Worm (Caenorhabditis elegans): ENCODE measurements around the gene C25E10.10.

Gene C25E10.10

DNA sequence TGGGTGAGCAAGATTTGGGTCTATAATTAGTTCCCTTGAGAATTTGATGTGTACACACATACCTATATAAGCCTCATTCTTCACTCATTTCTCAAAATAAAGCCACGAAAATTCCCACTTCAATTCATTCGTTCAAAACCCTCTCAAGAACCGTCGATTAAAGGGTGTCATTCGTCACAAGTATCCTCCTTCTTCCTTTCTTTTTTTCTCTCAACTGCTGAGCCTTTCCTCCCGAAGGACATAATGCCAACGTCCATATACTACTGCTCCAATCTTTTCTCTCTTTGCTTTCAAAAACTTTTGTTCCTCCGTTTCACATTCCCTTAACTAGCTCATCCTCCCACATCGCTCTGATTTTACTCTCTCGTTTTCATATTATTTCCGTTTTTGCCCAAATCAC lies 36.1 kb upstream of the C25E10.10 start, which contains the start of gene T27E4.1:
T27E4.1 (plus strand) TSS at position 137 of the 400 bp plus-strand sequence.
- TF ChIP-seq hmbx-1 (tag; optimal IDR thresholded peaks at IDR 0.05), result no peak
- no peak for TF ChIP-seq tbx-11 (GFP tag; IDR thresholded peaks at IDR 0.05)
- TF ChIP-seq B0310.2 (tag; optimal IDR thresholded peaks at IDR 0.05), result no peak
- no peak for TF ChIP-seq ama-1 (optimal IDR thresholded peaks at IDR 0.05)
- no peak for TF ChIP-seq hnd-1 (tag; optimal IDR thresholded peaks at IDR 0.05)
- TF ChIP-seq tra-4 (tag; optimal IDR thresholded peaks at IDR 0.05), result no peak
- TF ChIP-seq pes-1 (GFP tag; IDR thresholded peaks at IDR 0.05), result no peak
- TF ChIP-seq ets-7 (tag; optimal IDR thresholded peaks at IDR 0.05), result no peak
- TF ChIP-seq tbx-37 (GFP tag; conservative IDR thresholded peaks at IDR 0.05), result no peak
- TF ChIP-seq ceh-36 (tag; optimal IDR thresholded peaks at IDR 0.05), result no peak
- no peak for TF ChIP-seq sea-1 (GFP tag; conservative IDR thresholded peaks at IDR 0.05)
- no peak for TF ChIP-seq ceh-13 (GFP tag; optimal IDR thresholded peaks at IDR 0.05)
- no peak for TF ChIP-seq scrt-1 (GFP tag; IDR thresholded peaks at IDR 0.05)
- TF ChIP-seq hmg-4 (GFP tag; optimal IDR thresholded peaks at IDR 0.05), result no peak
- TF ChIP-seq F13C5.2 (tag; optimal IDR thresholded peaks at IDR 0.05), result no peak
- TF ChIP-seq flt-1 (GFP tag; IDR thresholded peaks at IDR 0.05), result no peak
- no peak for TF ChIP-seq aly-1 (tag; optimal IDR thresholded peaks at IDR 0.05)

DNA sequence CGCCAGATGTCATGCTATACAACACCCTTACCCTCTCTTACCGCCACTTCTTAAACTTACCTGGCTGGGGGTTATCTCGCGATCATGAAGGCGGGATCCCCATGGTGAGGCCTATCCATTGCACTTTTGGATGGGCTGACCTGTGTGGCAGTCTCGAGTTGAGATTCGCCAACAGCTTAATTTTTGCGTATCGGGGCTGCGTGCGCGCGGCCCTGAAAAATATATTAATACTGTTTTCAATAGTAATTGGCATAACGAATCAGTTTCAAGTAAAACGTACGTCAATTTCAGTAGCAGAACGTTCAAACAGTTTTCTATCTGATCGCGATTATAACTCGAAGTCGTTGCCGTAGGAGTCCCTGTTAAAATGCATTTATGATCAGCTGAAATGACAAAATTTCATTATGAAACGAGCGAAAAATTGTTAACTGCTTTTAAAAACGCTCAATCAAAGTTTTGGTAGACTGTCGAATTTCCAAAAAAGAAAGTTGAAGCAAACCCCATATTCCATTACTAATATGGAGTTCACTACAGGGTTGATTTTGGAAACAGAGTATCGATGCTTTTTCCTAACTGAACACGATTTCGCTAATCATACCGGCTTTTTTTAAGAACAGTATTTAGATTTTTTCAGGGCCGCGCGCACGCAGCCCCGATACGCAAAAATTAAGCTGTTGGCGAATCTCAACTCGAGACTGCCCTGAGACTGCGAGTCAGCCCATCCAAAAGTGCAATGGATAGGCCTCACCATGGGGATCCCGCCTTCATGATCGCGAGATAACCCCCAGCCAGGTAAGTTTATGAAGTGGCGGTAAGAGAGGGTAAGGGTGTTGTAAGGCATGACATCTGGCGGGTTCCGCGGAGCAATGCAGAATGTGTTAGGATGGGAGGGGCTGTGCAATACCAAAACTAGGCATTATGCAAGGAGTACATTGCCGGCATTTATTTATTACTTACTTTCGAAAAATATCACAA lies 35.0 kb upstream of the C25E10.10 start:
- peak; percentile 0 for TF ChIP-seq hmg-4 (GFP tag; optimal IDR thresholded peaks at IDR 0.05)
- TF ChIP-seq sea-1 (GFP tag; conservative IDR thresholded peaks at IDR 0.05), result 0 out of 2 replicates have a peak, but pooled peaks have one; percentile 20
- peak; percentile 60; the same call in 1 of the 2 replicates for TF ChIP-seq scrt-1 (GFP tag; IDR thresholded peaks at IDR 0.05)

DNA sequence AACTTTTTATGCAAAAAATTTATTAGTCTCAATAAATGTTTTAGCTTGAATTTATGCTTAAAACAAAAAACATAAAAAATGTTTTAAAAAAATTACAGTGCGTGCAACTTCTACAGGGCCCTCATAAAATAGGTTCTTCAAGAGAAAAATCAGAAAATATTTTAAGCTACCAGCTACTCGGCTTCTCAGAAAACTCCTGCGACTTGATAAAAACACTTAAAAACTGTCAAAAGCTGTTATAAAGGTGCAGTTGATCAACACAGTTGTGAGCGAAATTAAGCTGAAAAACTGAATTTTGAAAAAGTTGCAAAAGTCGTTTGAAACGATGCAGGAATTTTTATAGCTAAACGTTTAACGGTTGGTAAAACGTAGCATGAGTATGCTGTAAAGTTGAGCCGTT lies 32.6 kb upstream of the C25E10.10 start:
- TF ChIP-seq hnd-1 (tag; optimal IDR thresholded peaks at IDR 0.05) (peak; percentile 54), sea-1 (GFP tag; conservative IDR thresholded peaks at IDR 0.05) (peak; percentile 95), ets-7 (tag; optimal IDR thresholded peaks at IDR 0.05) (no peak), aly-1 (tag; optimal IDR thresholded peaks at IDR 0.05) (no peak), pes-1 (GFP tag; IDR thresholded peaks at IDR 0.05) (0 out of 2 replicates have a peak, but pooled peaks have one; percentile 39), tbx-11 (GFP tag; IDR thresholded peaks at IDR 0.05) (peak; percentile 27; the same call in 1 of the 2 replicates), F13C5.2 (tag; optimal IDR thresholded peaks at IDR 0.05) (no peak), ama-1 (optimal IDR thresholded peaks at IDR 0.05) (peak; percentile 94)

DNA sequence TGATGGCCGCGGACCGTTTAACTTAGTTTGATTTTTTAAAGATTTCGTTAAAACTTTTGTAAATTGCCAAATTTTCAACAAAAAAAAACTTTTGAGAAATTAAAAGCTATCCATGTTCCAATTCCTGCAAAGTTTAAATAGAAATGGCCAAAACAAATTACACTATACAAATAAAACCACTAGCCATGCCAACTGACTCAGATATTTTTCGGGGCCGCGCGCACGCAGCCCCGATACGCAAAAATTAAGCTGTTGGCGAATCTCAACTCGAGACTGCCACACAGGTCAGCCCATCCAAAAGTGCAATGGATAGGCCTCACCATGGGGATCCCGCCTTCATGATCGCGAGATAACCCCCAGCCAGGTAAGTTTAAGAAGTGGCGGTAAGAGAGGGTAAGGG lies 30.5 kb upstream of the C25E10.10 start:
- TF ChIP-seq pes-1 (GFP tag; IDR thresholded peaks at IDR 0.05), result 0 out of 2 replicates have a peak, but pooled peaks have one; percentile 47
- TF ChIP-seq sea-1 (GFP tag; conservative IDR thresholded peaks at IDR 0.05), result 0 out of 2 replicates have a peak, but pooled peaks have one; percentile 60

DNA sequence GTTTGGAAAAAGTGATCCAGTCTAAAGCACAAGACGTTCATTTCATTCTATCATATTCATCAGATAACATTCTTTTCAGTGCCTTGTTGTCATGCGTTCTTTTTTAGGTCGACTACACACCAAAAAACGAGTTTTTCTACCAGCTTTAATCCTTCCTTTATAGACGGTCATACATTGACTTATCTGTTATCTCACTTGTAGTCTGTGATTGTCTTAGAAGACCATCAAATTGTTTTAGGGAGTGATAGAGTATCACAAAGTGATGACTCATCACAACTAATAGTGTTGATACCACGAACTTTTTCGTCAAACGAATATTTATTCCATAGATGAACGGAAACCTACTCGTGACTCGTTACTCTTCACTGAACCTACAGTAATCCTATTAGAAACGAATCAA lies 29.7 kb upstream of the C25E10.10 start:
- no peak for TF ChIP-seq hnd-1 (tag; optimal IDR thresholded peaks at IDR 0.05)
- no peak for TF ChIP-seq ceh-13 (GFP tag; optimal IDR thresholded peaks at IDR 0.05)
- no peak for TF ChIP-seq hmg-4 (GFP tag; optimal IDR thresholded peaks at IDR 0.05)
- no peak for TF ChIP-seq ama-1 (optimal IDR thresholded peaks at IDR 0.05)
- no peak for TF ChIP-seq tra-4 (tag; optimal IDR thresholded peaks at IDR 0.05)
- no peak for TF ChIP-seq tbx-37 (GFP tag; conservative IDR thresholded peaks at IDR 0.05)
- TF ChIP-seq flt-1 (GFP tag; IDR thresholded peaks at IDR 0.05), result no peak
- TF ChIP-seq sea-1 (GFP tag; conservative IDR thresholded peaks at IDR 0.05), result no peak
- no peak for TF ChIP-seq B0310.2 (tag; optimal IDR thresholded peaks at IDR 0.05)
- TF ChIP-seq tbx-11 (GFP tag; IDR thresholded peaks at IDR 0.05), result no peak
- no peak for TF ChIP-seq ets-7 (tag; optimal IDR thresholded peaks at IDR 0.05)
- TF ChIP-seq pes-1 (GFP tag; IDR thresholded peaks at IDR 0.05), result no peak
- TF ChIP-seq hmbx-1 (tag; optimal IDR thresholded peaks at IDR 0.05), result no peak
- no peak for TF ChIP-seq ceh-36 (tag; optimal IDR thresholded peaks at IDR 0.05)
- no peak for TF ChIP-seq scrt-1 (GFP tag; IDR thresholded peaks at IDR 0.05)
- TF ChIP-seq F13C5.2 (tag; optimal IDR thresholded peaks at IDR 0.05), result no peak

DNA sequence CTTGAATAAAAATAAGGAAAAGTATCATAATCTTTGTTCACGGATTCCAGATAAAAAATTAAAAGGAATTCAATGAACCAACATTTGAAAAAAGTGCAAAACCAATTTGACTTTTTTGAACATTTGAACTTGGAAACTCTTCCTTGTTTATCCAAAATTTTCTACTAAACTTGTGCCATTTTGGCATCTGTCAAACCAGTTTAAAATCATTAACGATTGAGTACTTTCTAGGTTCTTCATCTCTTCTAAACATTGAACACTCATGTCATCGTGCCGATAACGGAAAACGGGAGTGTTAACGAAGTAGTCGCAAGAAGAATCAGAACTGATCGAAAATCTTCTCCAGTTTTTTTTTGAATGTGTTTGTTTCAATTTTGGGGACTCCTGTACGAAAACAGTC lies 28.1 kb upstream of the C25E10.10 start:
- TF ChIP-seq pes-1 (GFP tag; IDR thresholded peaks at IDR 0.05), result no peak
- no peak for TF ChIP-seq hnd-1 (tag; optimal IDR thresholded peaks at IDR 0.05)
- TF ChIP-seq F13C5.2 (tag; optimal IDR thresholded peaks at IDR 0.05), result no peak

DNA sequence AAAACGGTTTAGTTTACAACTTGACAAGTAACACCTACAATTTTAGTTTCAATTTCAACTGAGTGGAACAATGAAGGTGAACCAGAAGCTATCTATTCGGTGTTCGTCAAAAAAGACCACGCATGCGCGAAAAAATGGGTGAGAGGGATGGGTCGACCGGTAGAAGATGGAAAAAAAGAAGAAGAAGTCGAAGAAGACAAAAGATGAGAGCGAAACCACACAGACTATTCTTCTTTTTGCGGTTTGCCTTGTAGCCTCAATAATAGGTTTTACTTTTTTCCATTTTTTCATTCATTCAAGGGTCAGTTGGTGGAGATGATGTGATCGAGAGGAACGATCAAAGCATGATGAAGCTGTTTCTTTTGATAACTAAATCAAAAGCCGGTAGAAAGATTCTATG lies 26.2 kb upstream of the C25E10.10 start:
- TF ChIP-seq tbx-37 (GFP tag; conservative IDR thresholded peaks at IDR 0.05) (no peak), tra-4 (tag; optimal IDR thresholded peaks at IDR 0.05) (no peak), F13C5.2 (tag; optimal IDR thresholded peaks at IDR 0.05) (no peak)

DNA sequence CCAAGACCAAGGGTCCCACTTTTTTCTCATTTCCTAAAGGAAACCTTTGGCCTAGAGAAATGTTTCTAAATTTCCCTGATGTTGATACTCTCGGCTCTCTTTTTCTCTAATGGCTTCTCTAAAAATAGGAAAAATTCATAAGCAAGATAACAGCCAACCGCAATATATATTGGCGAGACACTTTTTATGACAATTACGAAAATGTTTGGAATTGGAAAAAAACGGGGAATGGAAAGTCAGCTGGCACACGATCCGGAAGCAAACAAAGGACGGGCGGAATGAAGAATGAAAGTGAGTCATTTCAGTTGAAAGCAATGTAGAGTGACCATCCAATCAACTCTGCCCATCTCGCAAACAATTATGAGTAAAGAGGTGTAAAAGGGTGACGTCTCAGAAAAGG lies 25.3 kb upstream of the C25E10.10 start:
- TF ChIP-seq hmg-4 (GFP tag; optimal IDR thresholded peaks at IDR 0.05) (no peak), flt-1 (GFP tag; IDR thresholded peaks at IDR 0.05) (no peak), tra-4 (tag; optimal IDR thresholded peaks at IDR 0.05) (no peak), ceh-13 (GFP tag; optimal IDR thresholded peaks at IDR 0.05) (no peak), hnd-1 (tag; optimal IDR thresholded peaks at IDR 0.05) (no peak), F13C5.2 (tag; optimal IDR thresholded peaks at IDR 0.05) (no peak), sea-1 (GFP tag; conservative IDR thresholded peaks at IDR 0.05) (no peak)
